Fruit fly (Drosophila melanogaster) whole organism, prepupa: ENCODE measurements around the gene tfc.

Experiments
- Blimp-1 ChIP-seq: fragments of 200-800 bp; sonication (Bioruptor generic); optimal IDR thresholded peaks from 3 replicates; lab custom pipeline; 2017; ENCODE audit warnings: missing biosample characterization, missing genetic modification characterization, mild to moderate bottlenecking, moderate library complexity, missing genetic modification reagents
- CG10631 ChIP-seq: fragments of 200-800 bp; sonication (Bioruptor generic); optimal IDR thresholded peaks from 2 replicates; lab custom pipeline; 2016; ENCODE audit warnings: missing biosample characterization, missing genetic modification characterization
- CG11294 ChIP-seq: fragments of 200-800 bp; sonication (Bioruptor generic); IDR thresholded peaks from 2 replicates; pipeline ENCODE4 v1.3.6; 2022; ENCODE audit warnings: missing biosample characterization, missing genetic modification characterization
- CG15336 ChIP-seq: fragments of 200-800 bp; sonication (Bioruptor generic); IDR thresholded peaks from 2 replicates; pipeline ENCODE4 v1.3.6; 2022; ENCODE audit warnings: missing biosample characterization, missing genetic modification characterization
- CG3032 ChIP-seq: fragments of 200-800 bp; optimal IDR thresholded peaks from 2 replicates; lab custom pipeline; 2019; ENCODE audit warnings: missing biosample characterization, mild to moderate bottlenecking, missing genetic modification characterization, moderate library complexity
- CG31627 ChIP-seq: fragments of 200-800 bp; sonication (Bioruptor generic); optimal IDR thresholded peaks from 3 replicates; lab custom pipeline; 2016; ENCODE audit warnings: missing biosample characterization, missing genetic modification characterization
- CG4318 ChIP-seq: fragments of 200-800 bp; sonication (Bioruptor generic); optimal IDR thresholded peaks from 3 replicates; lab custom pipeline; 2017; ENCODE audit warnings: missing biosample characterization, mild to moderate bottlenecking, missing genetic modification characterization
- CG6276 ChIP-seq: fragments of 200-800 bp; sonication (Bioruptor generic); optimal IDR thresholded peaks from 2 replicates; lab custom pipeline; 2017; ENCODE audit warnings: missing biosample characterization, mild to moderate bottlenecking, missing genetic modification characterization
- CG6808 ChIP-seq: fragments of 200-800 bp; sonication (Bioruptor generic); optimal IDR thresholded peaks from 3 replicates; lab custom pipeline; 2017; ENCODE audit warnings: missing biosample characterization, missing genetic modification characterization, mild to moderate bottlenecking, moderate library complexity, missing genetic modification reagents
- CG7368 ChIP-seq: fragments of 200-800 bp; sonication (Bioruptor generic); optimal IDR thresholded peaks from 3 replicates; lab custom pipeline; 2016; ENCODE audit warnings: missing biosample characterization, missing genetic modification characterization
- CG8119 ChIP-seq: fragments of 200-800 bp; sonication (Bioruptor generic); IDR thresholded peaks from 3 replicates; pipeline ENCODE4 v1.3.6; 2022; ENCODE audit warnings: missing biosample characterization, missing genetic modification characterization
- CG8632 ChIP-seq: fragments of 200-800 bp; sonication (Bioruptor generic); optimal IDR thresholded peaks from 3 replicates; lab custom pipeline; 2016; ENCODE audit warnings: missing biosample characterization, missing genetic modification characterization
- CG9139 ChIP-seq: fragments of 200-800 bp; sonication (Bioruptor generic); optimal IDR thresholded peaks from 3 replicates; lab custom pipeline; 2017; ENCODE audit warnings: missing biosample characterization, mild to moderate bottlenecking, missing genetic modification characterization
- Eip75B ChIP-seq: fragments of 200-800 bp; sonication (Bioruptor generic); optimal IDR thresholded peaks from 3 replicates; lab custom pipeline; 2016; ENCODE audit warnings: missing biosample characterization, missing genetic modification characterization
- Eip78C ChIP-seq: fragments of 200-800 bp; sonication (Bioruptor generic); peaks from one replicate; lab custom pipeline; 2016; ENCODE audit warnings: missing biosample characterization, missing genetic modification characterization
- Ets21C ChIP-seq: fragments of 200-800 bp; sonication (Bioruptor generic); optimal IDR thresholded peaks from 3 replicates; lab custom pipeline; 2016; ENCODE audit warnings: missing biosample characterization, missing genetic modification characterization
- Hr38 ChIP-seq: sonication (Bioruptor generic); optimal IDR thresholded peaks from 2 replicates; lab custom pipeline; 2016; ENCODE audit warnings: missing biosample characterization, missing genetic modification characterization
- Hr39 ChIP-seq: fragments of 200-800 bp; sonication (Bioruptor generic); optimal IDR thresholded peaks from 2 replicates; lab custom pipeline; 2016; ENCODE audit warnings: missing biosample characterization, missing genetic modification characterization
- OdsH ChIP-seq: fragments of 200-800 bp; sonication (Bioruptor generic); optimal IDR thresholded peaks from 3 replicates; lab custom pipeline; 2016; ENCODE audit warnings: missing biosample characterization, missing genetic modification characterization
- Smox ChIP-seq: fragments of 200-800 bp; sonication (Bioruptor generic); optimal IDR thresholded peaks from 3 replicates; lab custom pipeline; 2016; ENCODE audit warnings: missing biosample characterization, missing genetic modification characterization
- Sox14 ChIP-seq: fragments of 200-800 bp; sonication (Bioruptor generic); optimal IDR thresholded peaks from 3 replicates; lab custom pipeline; 2016; ENCODE audit warnings: missing biosample characterization, missing genetic modification characterization
- Sox15 ChIP-seq: fragments of 200-800 bp; sonication (Bioruptor generic); optimal IDR thresholded peaks from 3 replicates; lab custom pipeline; 2016; ENCODE audit warnings: missing biosample characterization, missing genetic modification characterization
- cyc ChIP-seq: fragments of 200-800 bp; sonication (Bioruptor generic); optimal IDR thresholded peaks from 3 replicates; lab custom pipeline; 2016; ENCODE audit warnings: missing biosample characterization, missing genetic modification characterization
- dac ChIP-seq: fragments of 200-800 bp; sonication (Bioruptor generic); optimal IDR thresholded peaks from 2 replicates; lab custom pipeline; 2017; ENCODE audit warnings: missing biosample characterization, mild to moderate bottlenecking, missing genetic modification characterization
- dsx ChIP-seq: fragments of 200-800 bp; optimal IDR thresholded peaks from 3 replicates; lab custom pipeline; 2019; ENCODE audit warnings: missing biosample characterization, mild to moderate bottlenecking, missing genetic modification characterization, moderate library complexity; ENCODE audit not compliant: poor library complexity, severe bottlenecking
- eg ChIP-seq: fragments of 200-800 bp; sonication (Bioruptor generic); IDR thresholded peaks from 3 replicates; pipeline ENCODE4 v1.3.6; 2022; ENCODE audit warnings: missing biosample characterization, missing genetic modification characterization
- esn ChIP-seq: fragments of 200-800 bp; sonication (Bioruptor generic); optimal IDR thresholded peaks from 2 replicates; lab custom pipeline; 2016; ENCODE audit warnings: missing biosample characterization, mild to moderate bottlenecking, missing genetic modification characterization, moderate library complexity
- fd85E ChIP-seq: fragments of 200-800 bp; sonication (Bioruptor generic); optimal IDR thresholded peaks from 3 replicates; lab custom pipeline; 2016; ENCODE audit warnings: missing biosample characterization, missing genetic modification characterization
- pdm3 ChIP-seq: fragments of 200-800 bp; sonication (Bioruptor generic); optimal IDR thresholded peaks from 3 replicates; lab custom pipeline; 2016; ENCODE audit warnings: missing biosample characterization, missing genetic modification characterization
- salr ChIP-seq, 2 experiments: fragments of 200-800 bp; sonication (Bioruptor generic); optimal IDR thresholded peaks; 3 replicates each; lab custom pipeline; 2016 to 2018; ENCODE audit warnings: missing biosample characterization in 2 of 2, missing genetic modification characterization in 2 of 2, mild to moderate bottlenecking in 1 of 2
- spab ChIP-seq: fragments of 200-800 bp; sonication (Bioruptor generic); optimal IDR thresholded peaks from 2 replicates; lab custom pipeline; 2017; ENCODE audit warnings: missing biosample characterization, mild to moderate bottlenecking, missing genetic modification characterization, missing genetic modification reagents
- svp ChIP-seq: fragments of 200-800 bp; sonication (Bioruptor generic); peaks from one replicate; lab custom pipeline; 2016; ENCODE audit warnings: missing biosample characterization, missing genetic modification characterization
- vri ChIP-seq: fragments of 200-800 bp; sonication (Bioruptor generic); optimal IDR thresholded peaks from 3 replicates; lab custom pipeline; 2016; ENCODE audit warnings: missing biosample characterization, mild to moderate bottlenecking, missing genetic modification characterization

tfc gene

DNA sequence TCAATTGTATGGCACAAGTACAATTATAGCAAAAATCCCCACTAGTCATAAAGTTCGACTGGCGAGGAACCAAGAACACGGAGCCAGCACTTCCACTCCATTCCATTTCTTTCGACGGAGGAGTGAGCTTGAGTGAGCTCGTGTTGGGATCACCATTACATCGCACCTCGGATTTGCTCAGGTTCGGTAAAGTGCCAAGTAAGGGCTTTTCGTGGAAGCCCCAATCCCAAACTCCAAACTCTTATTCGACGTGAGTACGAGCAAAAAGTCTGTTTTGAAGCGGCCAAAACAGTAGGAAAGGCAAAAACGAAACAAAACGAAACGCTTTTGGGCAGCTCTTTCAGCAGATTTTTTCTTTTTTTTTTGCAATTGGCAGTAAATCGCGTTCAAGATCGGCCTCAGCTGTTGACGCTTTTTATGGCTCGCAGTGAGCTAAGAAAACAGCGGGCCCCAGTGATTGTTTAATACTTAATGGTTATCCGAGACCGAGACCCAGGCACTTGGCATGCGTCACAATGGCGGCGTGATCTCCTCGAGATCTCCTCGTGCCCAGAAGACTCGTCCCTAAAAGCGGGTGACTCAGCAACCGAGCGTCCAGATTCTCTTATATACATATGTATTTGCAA is 64.8 kb downstream of the tfc start (continued):
- TF ChIP-seq CG7368 (GFP tag; lab: Kevin White, UChicago) (no peak), CG10631 (GFP tag; lab: Kevin White, UChicago) (no peak), Blimp-1 (GFP tag; lab: Kevin White, UChicago) (no peak), Eip75B (GFP tag; lab: Kevin White, UChicago) (peak; percentile 9), dsx (GFP tag; lab: Kevin White, UChicago) (no peak), cyc (GFP tag; lab: Kevin White, UChicago) (no peak), vri (GFP tag; lab: Kevin White, UChicago) (peak; percentile 85), CG4318 (no peak), fd85E (no peak), CG6808 (no peak), Eip78C (GFP tag; lab: Kevin White, UChicago) (peak; percentile 16), CG6276 (no peak), CG11294 (GFP tag; lab: Robert Waterston, UW) (no peak), OdsH (GFP tag; lab: Kevin White, UChicago) (no peak), Hr38 (GFP tag; lab: Kevin White, UChicago) (no peak), salr (GFP tag; optimal IDR thresholded peaks at IDR 0.05; lab: Kevin White, UChicago) (no peak), CG8632 (GFP tag; lab: Kevin White, UChicago) (peak; percentile 17), CG9139 (GFP tag; lab: Kevin White, UChicago) (peak; percentile 43), svp (GFP tag; lab: Kevin White, UChicago) (peak; percentile 82)

DNA sequence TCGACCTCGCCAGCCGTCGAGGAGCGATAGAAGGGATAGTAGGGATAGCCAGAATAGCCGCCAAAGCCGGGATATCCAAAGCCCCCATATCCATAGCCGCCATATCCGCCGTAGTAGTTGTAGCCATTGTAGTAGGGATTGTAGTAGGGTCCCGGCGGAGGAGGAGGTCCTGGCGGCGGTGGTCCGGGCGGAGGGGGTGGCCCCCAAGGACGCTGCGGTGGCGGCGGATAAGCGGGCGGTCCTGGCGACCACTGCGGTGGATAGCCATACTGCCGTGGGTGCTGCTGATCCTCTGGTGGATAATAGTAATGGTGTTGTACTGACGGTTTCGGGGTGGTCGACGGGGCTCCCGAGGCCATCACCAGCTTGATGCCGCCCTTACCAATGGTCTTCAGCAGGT is 65.9 kb downstream of the tfc start:
- TF ChIP-seq Eip75B (GFP tag; lab: Kevin White, UChicago), result no peak
- TF ChIP-seq vri (GFP tag; lab: Kevin White, UChicago), result no peak
- no peak for TF ChIP-seq CG3032 (tag; lab: Kevin White, UChicago)
- TF ChIP-seq Smox (GFP tag; lab: Kevin White, UChicago), result no peak
- TF ChIP-seq spab (GFP tag; lab: Kevin White, UChicago), result no peak
- TF ChIP-seq svp (GFP tag; lab: Kevin White, UChicago), result no peak

DNA sequence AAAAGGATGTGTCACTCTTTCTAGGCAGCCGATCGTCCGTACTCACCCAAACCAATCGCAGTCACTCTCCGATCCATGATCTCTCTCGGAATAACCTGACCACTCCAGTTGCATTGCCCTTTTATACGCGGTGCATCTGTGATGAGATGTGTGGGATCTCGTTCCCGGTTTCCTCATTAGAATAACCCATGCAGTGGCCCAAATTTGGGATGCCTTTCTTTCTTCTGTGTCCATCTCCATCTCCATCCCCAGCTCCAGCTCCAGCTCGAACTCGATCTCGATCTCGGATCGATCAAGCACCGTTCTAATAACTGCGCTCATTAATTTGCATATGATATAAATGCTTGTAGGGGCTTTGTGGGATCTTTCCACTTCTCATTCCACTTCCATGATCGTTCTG is 66.5 kb downstream of the tfc start, which contains the start of gene CG9184:
Gene CG9184, minus strand, starts transcription at position 101 of the 400 bp plus-strand sequence.
- TF ChIP-seq spab (GFP tag; lab: Kevin White, UChicago), result no peak
- no peak for TF ChIP-seq dac (GFP tag; lab: Kevin White, UChicago)
- TF ChIP-seq Ets21C, result no peak
- TF ChIP-seq Sox15 (GFP tag; lab: Kevin White, UChicago), result no peak
- TF ChIP-seq eg (GFP tag; lab: Robert Waterston, UW), result no peak
- no peak for TF ChIP-seq CG31627
- no peak for TF ChIP-seq CG9139 (GFP tag; lab: Kevin White, UChicago)
- TF ChIP-seq Smox (GFP tag; lab: Kevin White, UChicago), result no peak

DNA sequence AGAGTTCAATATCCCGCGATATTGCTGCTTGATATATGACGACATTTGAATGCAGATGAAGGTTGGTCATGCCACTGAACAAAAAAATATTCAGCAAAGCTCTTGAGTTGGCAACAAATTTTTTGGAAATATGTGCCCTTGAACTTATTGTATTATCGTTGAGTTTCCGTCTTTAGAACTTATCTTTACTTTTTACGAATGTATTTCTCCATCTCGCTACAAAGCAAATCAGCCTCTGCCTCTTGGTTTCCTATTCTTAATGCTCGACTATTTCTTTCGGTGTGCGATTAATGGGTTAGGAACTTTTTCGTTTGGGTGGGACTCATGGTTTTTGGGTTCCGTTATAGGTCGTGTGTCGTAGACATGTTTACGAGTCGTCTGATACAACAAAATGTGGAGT is 66.9 kb downstream of the tfc start:
- TF ChIP-seq Sox14 (GFP tag; lab: Kevin White, UChicago) (peak; percentile 31), CG15336 (GFP tag; lab: Robert Waterston, UW) (peak; percentile 60), Hr39 (peak; percentile 41), CG8119 (GFP tag; lab: Robert Waterston, UW) (peak; percentile 35; the same call in 1 of the 3 replicates), fd85E (no peak), Hr38 (GFP tag; lab: Kevin White, UChicago) (no peak), pdm3 (GFP tag; lab: Kevin White, UChicago) (no peak), esn (peak; percentile 34), Eip78C (GFP tag; lab: Kevin White, UChicago) (peak; percentile 44), vri (GFP tag; lab: Kevin White, UChicago) (peak; percentile 38), CG31627 (peak; percentile 37)
